Fruit fly (Drosophila melanogaster) whole organism, embryonic: ENCODE results near the gene Seipin.

Source experiments
- Aef1 ChIP-seq: fragments of 200-800 bp; sonication (Bioruptor generic); IDR thresholded peaks from 3 replicates; pipeline ENCODE4 v1.3.6; 2022; ENCODE audit warnings: missing biosample characterization, missing genetic modification characterization
- CG10209 ChIP-seq: fragments of 200-800 bp; sonication (Bioruptor generic); optimal IDR thresholded peaks from 3 replicates; lab custom pipeline; 2017; ENCODE audit warnings: missing biosample characterization, mild to moderate bottlenecking, missing genetic modification characterization, missing genetic modification reagents
- CG11456 ChIP-seq: fragments of 200-800 bp; sonication (Bioruptor generic); IDR thresholded peaks from 3 replicates; pipeline ENCODE4 v1.3.6; 2022; ENCODE audit warnings: missing biosample characterization, missing genetic modification characterization
- CG15011 ChIP-seq: fragments of 200-800 bp; sonication (Bioruptor generic); optimal IDR thresholded peaks from 3 replicates; lab custom pipeline; 2018; ENCODE audit warnings: missing biosample characterization, mild to moderate bottlenecking, missing genetic modification characterization
- CG15696 ChIP-seq: fragments of 200-800 bp; sonication (Bioruptor generic); optimal IDR thresholded peaks from 2 replicates; lab custom pipeline; 2019; ENCODE audit warnings: missing biosample characterization, mild to moderate bottlenecking, missing genetic modification characterization, moderate library complexity
- CG17186 ChIP-seq: fragments of 200-800 bp; sonication (Bioruptor generic); optimal IDR thresholded peaks from 3 replicates; lab custom pipeline; 2017; ENCODE audit warnings: missing biosample characterization, missing genetic modification reagents, missing genetic modification characterization
- CG17912 ChIP-seq: fragments of 200-800 bp; sonication (Bioruptor generic); optimal IDR thresholded peaks from 2 replicates; lab custom pipeline; 2018; ENCODE audit warnings: missing biosample characterization, mild to moderate bottlenecking, missing genetic modification characterization
- CG30403 ChIP-seq: fragments of 200-800 bp; sonication (Bioruptor generic); optimal IDR thresholded peaks from 3 replicates; lab custom pipeline; 2016; ENCODE audit warnings: missing biosample characterization, missing genetic modification characterization
- CG43689 ChIP-seq: fragments of 200-800 bp; sonication (Bioruptor generic); IDR thresholded peaks from 2 replicates; pipeline ENCODE4 v1.3.6; 2022; ENCODE audit warnings: missing biosample characterization, missing genetic modification characterization
- CG4404 ChIP-seq: fragments of 200-800 bp; sonication (Bioruptor generic); IDR thresholded peaks from 2 replicates; pipeline ENCODE4 v1.3.6; 2022; ENCODE audit warnings: missing biosample characterization, missing genetic modification characterization
- CG4707 ChIP-seq: fragments of 200-800 bp; sonication (Bioruptor generic); optimal IDR thresholded peaks from 2 replicates; lab custom pipeline; 2018; ENCODE audit warnings: missing biosample characterization, mild to moderate bottlenecking, missing genetic modification characterization, moderate library complexity
- CG4730 ChIP-seq: fragments of 200-800 bp; sonication (Bioruptor generic); IDR thresholded peaks from 2 replicates; pipeline ENCODE4 v1.3.6; 2022; ENCODE audit warnings: missing biosample characterization, missing genetic modification characterization
- CG5180 ChIP-seq: fragments of 200-800 bp; sonication (Bioruptor generic); optimal IDR thresholded peaks from 3 replicates; lab custom pipeline; 2017; ENCODE audit warnings: missing biosample characterization, missing genetic modification characterization, mild to moderate bottlenecking, moderate library complexity, missing genetic modification reagents
- CG6765 ChIP-seq: fragments of 200-800 bp; sonication (Bioruptor generic); optimal IDR thresholded peaks from 3 replicates; lab custom pipeline; 2017; ENCODE audit warnings: missing biosample characterization, mild to moderate bottlenecking, missing genetic modification characterization
- CG7786 ChIP-seq: fragments of 200-800 bp; sonication (Bioruptor generic); optimal IDR thresholded peaks from 2 replicates; lab custom pipeline; 2016; ENCODE audit warnings: missing biosample characterization, missing genetic modification characterization
- Camta ChIP-seq: fragments of 200-800 bp; sonication (Bioruptor generic); optimal IDR thresholded peaks from 2 replicates; lab custom pipeline; 2016; ENCODE audit warnings: missing biosample characterization, missing genetic modification characterization
- D19B ChIP-seq: fragments of 200-800 bp; sonication (Bioruptor generic); optimal IDR thresholded peaks from 2 replicates; lab custom pipeline; 2017; ENCODE audit warnings: missing biosample characterization, mild to moderate bottlenecking, missing genetic modification characterization
- E2f1 ChIP-seq: fragments of 200-800 bp; sonication (Bioruptor generic); IDR thresholded peaks from 2 replicates; pipeline ENCODE4 v1.3.6; 2022; ENCODE audit warnings: missing biosample characterization, missing genetic modification characterization
- Gsc ChIP-seq: fragments of 200-800 bp; sonication (Bioruptor generic); IDR thresholded peaks from 2 replicates; pipeline ENCODE4 v1.3.6; 2022; ENCODE audit warnings: missing biosample characterization, missing genetic modification characterization
- Gug ChIP-seq: fragments of 200-800 bp; sonication (Bioruptor generic); IDR thresholded peaks from 4 replicates; pipeline ENCODE4 v1.3.6; 2022; ENCODE audit warnings: missing biosample characterization, missing genetic modification characterization
- HLH4C ChIP-seq: fragments of 200-800 bp; sonication (Bioruptor generic); IDR thresholded peaks from 3 replicates; pipeline ENCODE4 v1.3.6; 2022; ENCODE audit warnings: missing biosample characterization, missing genetic modification characterization; ENCODE audit not compliant: partially characterized antibody
- Jarid2 ChIP-seq: fragments of 200-800 bp; sonication (Bioruptor generic); optimal IDR thresholded peaks from 3 replicates; lab custom pipeline; 2017; ENCODE audit warnings: mild to moderate bottlenecking, missing biosample characterization, missing genetic modification reagents, missing genetic modification characterization
- Nf-YC ChIP-seq: fragments of 200-800 bp; optimal IDR thresholded peaks from 3 replicates; lab custom pipeline; 2019; ENCODE audit warnings: missing biosample characterization, mild to moderate bottlenecking, missing genetic modification characterization, moderate library complexity
- NfI ChIP-seq: fragments of 200-800 bp; sonication (Bioruptor generic); optimal IDR thresholded peaks from 3 replicates; lab custom pipeline; 2018; ENCODE audit warnings: missing biosample characterization, mild to moderate bottlenecking, missing genetic modification characterization, moderate library complexity
- PHDP ChIP-seq: fragments of 200-800 bp; sonication (Bioruptor generic); optimal IDR thresholded peaks from 3 replicates; lab custom pipeline; 2018; ENCODE audit warnings: missing biosample characterization, mild to moderate bottlenecking, missing genetic modification characterization, moderate library complexity
- Poxn ChIP-seq: fragments of 200-800 bp; sonication (Bioruptor generic); IDR thresholded peaks from 2 replicates; pipeline ENCODE4 v1.3.6; 2022; ENCODE audit warnings: missing biosample characterization, missing genetic modification characterization
- Sox100B ChIP-seq: fragments of 200-800 bp; sonication (Bioruptor generic); optimal IDR thresholded peaks from 3 replicates; lab custom pipeline; 2018; ENCODE audit warnings: missing biosample characterization, mild to moderate bottlenecking, missing genetic modification characterization
- TFAM ChIP-seq: fragments of 200-800 bp; sonication (Bioruptor generic); optimal IDR thresholded peaks from 2 replicates; lab custom pipeline; 2017; ENCODE audit warnings: missing biosample characterization, missing genetic modification characterization, inconsistent platforms
- Taf1 ChIP-seq: fragments of 200-800 bp; sonication (Bioruptor generic); IDR thresholded peaks from 2 replicates; pipeline ENCODE4 v1.3.6; 2022; ENCODE audit warnings: missing biosample characterization, missing genetic modification characterization
- ab ChIP-seq: fragments of 200-800 bp; sonication (Bioruptor generic); optimal IDR thresholded peaks from 2 replicates; lab custom pipeline; 2016; ENCODE audit warnings: missing biosample characterization, missing genetic modification characterization
- aop ChIP-seq: fragments of 200-800 bp; sonication (Bioruptor generic); IDR thresholded peaks from 2 replicates; pipeline ENCODE4 v1.3.6; 2022; ENCODE audit warnings: missing biosample characterization, missing genetic modification characterization
- ash1 ChIP-seq: fragments of 200-800 bp; sonication (Bioruptor generic); optimal IDR thresholded peaks from 2 replicates; lab custom pipeline; 2018; ENCODE audit warnings: missing biosample characterization, mild to moderate bottlenecking, missing genetic modification characterization
- br ChIP-seq: fragments of >200 bp; optimal IDR thresholded peaks from 2 replicates; lab custom pipeline; 2017
- dysf ChIP-seq: fragments of 200-800 bp; sonication (Bioruptor generic); IDR thresholded peaks from 3 replicates; pipeline ENCODE4 v1.3.6; 2022; ENCODE audit warnings: missing biosample characterization, missing genetic modification characterization
- eyg ChIP-seq: fragments of 200-800 bp; sonication (Bioruptor generic); optimal IDR thresholded peaks from 3 replicates; lab custom pipeline; 2016; ENCODE audit warnings: missing biosample characterization, missing genetic modification characterization
- fd96Cb ChIP-seq: fragments of 200-800 bp; sonication (Bioruptor generic); optimal IDR thresholded peaks from 2 replicates; lab custom pipeline; 2018; ENCODE audit warnings: missing biosample characterization, mild to moderate bottlenecking, missing genetic modification characterization, moderate library complexity
- grn ChIP-seq: fragments of 200-800 bp; sonication (Bioruptor generic); optimal IDR thresholded peaks from 3 replicates; lab custom pipeline; 2017; ENCODE audit warnings: missing biosample characterization, missing genetic modification characterization
- ham ChIP-seq: fragments of 200-800 bp; sonication (Bioruptor generic); IDR thresholded peaks from 2 replicates; pipeline ENCODE4 v1.3.6; 2022; ENCODE audit warnings: missing biosample characterization, missing genetic modification characterization
- knrl ChIP-seq: fragments of 200-800 bp; sonication (Bioruptor generic); IDR thresholded peaks from 3 replicates; pipeline ENCODE4 v1.3.6; 2022; ENCODE audit warnings: missing biosample characterization, missing genetic modification characterization; ENCODE audit not compliant: partially characterized antibody
- lab ChIP-seq: fragments of 200-800 bp; sonication (Bioruptor generic); optimal IDR thresholded peaks from 3 replicates; lab custom pipeline; 2017; ENCODE audit warnings: missing biosample characterization, missing genetic modification characterization, mild to moderate bottlenecking, moderate library complexity, missing genetic modification reagents
- lmd ChIP-seq: fragments of 200-800 bp; sonication (Bioruptor generic); IDR thresholded peaks from 2 replicates; pipeline ENCODE4 v1.3.6; 2022; ENCODE audit warnings: missing biosample characterization, missing genetic modification characterization
- maf-S ChIP-seq: fragments of 200-800 bp; sonication (Bioruptor generic); optimal IDR thresholded peaks from 2 replicates; lab custom pipeline; 2016; ENCODE audit warnings: missing biosample characterization, missing genetic modification characterization
- pfk ChIP-seq: fragments of 200-800 bp; sonication (Bioruptor generic); optimal IDR thresholded peaks from 2 replicates; lab custom pipeline; 2018; ENCODE audit warnings: missing biosample characterization, mild to moderate bottlenecking, missing genetic modification characterization, moderate library complexity
- pum ChIP-seq: fragments of 200-800 bp; sonication (Bioruptor generic); optimal IDR thresholded peaks from 2 replicates; lab custom pipeline; 2016; ENCODE audit warnings: missing biosample characterization, missing genetic modification characterization
- sd ChIP-seq: fragments of 200-800 bp; sonication (Bioruptor generic); optimal IDR thresholded peaks from 3 replicates; lab custom pipeline; 2018; ENCODE audit warnings: missing biosample characterization, mild to moderate bottlenecking, missing genetic modification characterization, moderate library complexity
- sob ChIP-seq: fragments of 200-800 bp; sonication (Bioruptor generic); IDR thresholded peaks from 2 replicates; pipeline ENCODE4 v1.3.6; 2022; ENCODE audit warnings: missing biosample characterization, missing genetic modification characterization
- stc ChIP-seq: fragments of 200-800 bp; sonication (Bioruptor generic); IDR thresholded peaks from 2 replicates; pipeline ENCODE4 v1.3.6; 2022; ENCODE audit warnings: missing biosample characterization, missing genetic modification characterization
- tin ChIP-seq: fragments of 200-800 bp; sonication (Bioruptor generic); optimal IDR thresholded peaks from 3 replicates; lab custom pipeline; 2016; ENCODE audit warnings: missing biosample characterization, missing genetic modification characterization
- ttk ChIP-seq: fragments of 200-800 bp; sonication (Bioruptor generic); IDR thresholded peaks from 2 replicates; pipeline ENCODE4 v2.1.2; 2022; ENCODE audit warnings: missing biosample characterization, missing genetic modification characterization
- vnd ChIP-seq: fragments of 200-800 bp; sonication (Bioruptor generic); IDR thresholded peaks from 3 replicates; pipeline ENCODE4 v1.3.6; 2022; ENCODE audit warnings: missing biosample characterization, missing genetic modification characterization; ENCODE audit not compliant: partially characterized antibody

Seipin gene

DNA sequence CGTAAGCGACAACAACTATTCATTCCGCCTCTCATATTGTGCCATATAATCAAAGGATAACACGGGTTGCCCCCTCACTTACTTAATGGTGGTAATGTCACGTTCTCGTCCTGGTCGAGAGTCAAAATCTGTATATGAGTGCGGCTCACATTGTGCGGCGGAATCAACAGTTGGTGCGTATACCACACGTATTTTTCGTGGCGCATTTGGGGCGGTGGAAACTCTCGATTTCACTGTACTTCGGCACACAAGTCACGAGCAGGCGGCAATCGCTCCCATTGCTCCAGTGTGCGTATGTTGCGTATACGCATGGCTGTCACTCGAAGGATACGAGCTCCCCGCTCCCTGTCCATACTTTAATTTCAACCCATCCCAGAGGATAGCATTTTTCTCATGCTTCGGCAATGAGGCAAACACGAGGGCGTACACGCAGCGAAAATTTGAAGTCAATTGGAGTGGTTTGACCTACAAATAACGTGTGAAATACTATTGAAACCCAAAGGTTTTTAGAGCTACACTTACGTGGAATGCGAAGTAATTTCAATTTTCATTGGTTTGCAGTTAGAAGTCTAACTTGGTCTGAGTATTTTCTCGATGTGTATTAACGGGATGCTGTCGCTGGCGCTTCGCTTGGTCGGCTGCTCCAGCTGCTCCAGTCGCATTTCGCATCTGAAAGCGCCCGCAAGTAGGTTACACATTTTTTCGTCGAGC is 37.7 kb upstream of the Seipin start (continued):
- TF ChIP-seq CG17186 (GFP tag; lab: Kevin White, UChicago), result no peak
- no peak for TF ChIP-seq ash1 (GFP tag; lab: Kevin White, UChicago)
- peak; percentile 58 for TF ChIP-seq D19B (GFP tag; lab: Kevin White, UChicago)
- peak; percentile 83 for TF ChIP-seq Gug
- no peak for TF ChIP-seq Gsc (GFP tag; lab: Robert Waterston, UW)
- peak; percentile 74 for TF ChIP-seq NfI (GFP tag; lab: Kevin White, UChicago)
- TF ChIP-seq CG4707 (GFP tag; lab: Kevin White, UChicago), result no peak
- TF ChIP-seq Aef1, result peak; percentile 83
- peak; percentile 46 for TF ChIP-seq Camta
- TF ChIP-seq knrl (GFP tag; lab: Robert Waterston, UW), result no peak
- no peak for TF ChIP-seq CG15696 (tag; lab: Kevin White, UChicago)
- TF ChIP-seq PHDP (tag; lab: Kevin White, UChicago), result peak; percentile 70
- TF ChIP-seq maf-S (GFP tag; lab: Kevin White, UChicago), result peak; percentile 63
- peak; percentile 59 for TF ChIP-seq CG15011
- peak; percentile 95 for TF ChIP-seq lab (GFP tag; lab: Kevin White, UChicago)
- peak; percentile 66 for TF ChIP-seq Poxn (GFP tag; lab: Robert Waterston, UW)
- TF ChIP-seq CG17912 (GFP tag; lab: Kevin White, UChicago), result no peak
- TF ChIP-seq Taf1 (GFP tag; lab: Robert Waterston, UW), result peak; percentile 61
- peak; percentile 39 for TF ChIP-seq Nf-YC (tag; lab: Kevin White, UChicago)
- TF ChIP-seq vnd (GFP tag; lab: Robert Waterston, UW), result no peak
- peak; percentile 77 for TF ChIP-seq stc
- no peak for TF ChIP-seq HLH4C (GFP tag; lab: Robert Waterston, UW)
- TF ChIP-seq grn, result no peak
- TF ChIP-seq CG43689 (GFP tag; lab: Robert Waterston, UW), result no peak
- TF ChIP-seq dysf (GFP tag; lab: Robert Waterston, UW), result peak; percentile 88
- no peak for TF ChIP-seq br (lab: Kevin White, UChicago)
- peak; percentile 67 for TF ChIP-seq CG4730 (GFP tag; lab: Robert Waterston, UW)
- TF ChIP-seq CG30403, result peak; percentile 80
- peak; percentile 79 for TF ChIP-seq CG11456 (GFP tag; lab: Robert Waterston, UW)
- TF ChIP-seq Jarid2, result peak; percentile 26
- no peak for TF ChIP-seq aop (GFP tag; lab: Robert Waterston, UW)
- TF ChIP-seq CG7786 (GFP tag; lab: Kevin White, UChicago), result peak; percentile 85
- TF ChIP-seq sob (GFP tag; lab: Robert Waterston, UW), result peak; percentile 79
- peak; percentile 80 for TF ChIP-seq E2f1 (GFP tag; lab: Robert Waterston, UW)
- TF ChIP-seq ham (GFP tag; lab: Robert Waterston, UW), result peak; percentile 43; the same call in 1 of the 2 replicates
- peak; percentile 56 for TF ChIP-seq ab (GFP tag; lab: Kevin White, UChicago)
- no peak for TF ChIP-seq TFAM (GFP tag; lab: Kevin White, UChicago)
- TF ChIP-seq pum (GFP tag; lab: Kevin White, UChicago), result peak; percentile 69
- TF ChIP-seq ttk, result peak; percentile 76
- TF ChIP-seq pfk (GFP tag; lab: Kevin White, UChicago), result no peak
- peak; percentile 76 for TF ChIP-seq CG6765 (GFP tag; lab: Kevin White, UChicago)
- peak; percentile 45 for TF ChIP-seq eyg (GFP tag; lab: Kevin White, UChicago)
- TF ChIP-seq Sox100B (GFP tag; lab: Kevin White, UChicago), result no peak
- peak; percentile 73 for TF ChIP-seq CG10209 (GFP tag; lab: Kevin White, UChicago)
- TF ChIP-seq CG4404, result peak; percentile 52
- peak; percentile 3 for TF ChIP-seq CG5180 (GFP tag; lab: Kevin White, UChicago)
- peak; percentile 52 for TF ChIP-seq sd (tag; lab: Kevin White, UChicago)
- peak; percentile 75 for TF ChIP-seq tin (GFP tag; lab: Kevin White, UChicago)
- peak; percentile 57 for TF ChIP-seq fd96Cb (tag; lab: Kevin White, UChicago)
- TF ChIP-seq lmd (GFP tag; lab: Robert Waterston, UW), result peak; percentile 82
